Worm (Caenorhabditis elegans): ENCODE data around the gene srt-53.

DNA sequence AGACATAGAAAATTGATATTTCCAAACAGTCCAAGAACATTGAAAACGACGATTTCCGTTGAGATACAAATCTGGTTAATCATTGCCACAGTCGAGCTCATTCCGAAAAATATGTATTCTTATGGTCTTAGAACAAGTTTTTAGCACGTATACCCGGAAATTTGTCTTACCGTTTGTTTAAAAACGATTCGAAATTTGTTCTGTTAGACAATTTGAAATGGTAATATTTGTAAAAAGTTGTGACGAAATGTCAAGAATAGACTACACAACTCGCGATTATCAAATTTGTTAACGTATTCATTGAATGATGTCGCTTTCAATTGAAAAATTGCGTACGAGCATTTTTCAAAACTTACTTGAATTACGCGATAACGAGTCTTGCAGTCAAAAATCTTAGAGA lies 3.0 kb downstream of the srt-53 start, which contains the start of gene srsx-3:
- TF ChIP-seq hmbx-1 (tag; optimal IDR thresholded peaks at IDR 0.05) (no peak), scrt-1 (GFP tag; IDR thresholded peaks at IDR 0.05) (no peak), ama-1 (optimal IDR thresholded peaks at IDR 0.05) (no peak), tra-4 (tag; optimal IDR thresholded peaks at IDR 0.05) (no peak), flt-1 (GFP tag; IDR thresholded peaks at IDR 0.05) (no peak), sea-1 (GFP tag; conservative IDR thresholded peaks at IDR 0.05) (no peak), tbx-37 (GFP tag; conservative IDR thresholded peaks at IDR 0.05) (no peak), pes-1 (GFP tag; IDR thresholded peaks at IDR 0.05) (no peak), ets-7 (tag; optimal IDR thresholded peaks at IDR 0.05) (no peak), hnd-1 (tag; optimal IDR thresholded peaks at IDR 0.05) (no peak), B0310.2 (tag; optimal IDR thresholded peaks at IDR 0.05) (no peak), F13C5.2 (tag; optimal IDR thresholded peaks at IDR 0.05) (no peak), ceh-36 (tag; optimal IDR thresholded peaks at IDR 0.05) (no peak), tbx-11 (GFP tag; IDR thresholded peaks at IDR 0.05) (no peak)

Data from whole organism, early embryonic.